Worm (Caenorhabditis elegans) whole organism, young adult: ENCODE results near the gene F26F4.12.

Experiments
- F52B5.7 ChIP-seq: sonication (generic microtip); optimal IDR thresholded peaks from 2 replicates; lab custom pipeline; 2016; ENCODE audit warnings: mild to moderate bottlenecking, missing genetic modification characterization, missing compliant biosample characterization
- F57C9.4 ChIP-seq: sonication (generic microtip); optimal IDR thresholded peaks from 2 replicates; lab custom pipeline; 2017; ENCODE audit warnings: mild to moderate bottlenecking, missing genetic modification characterization, missing compliant biosample characterization
- K11D2.4 ChIP-seq: fragments of 200-800 bp; sonication (Bioruptor generic); IDR thresholded peaks from 2 replicates; pipeline ENCODE4 v1.3.6; 2022; ENCODE audit warnings: missing genetic modification reagents, missing genetic modification characterization, missing compliant biosample characterization
- Y53F4B.3 ChIP-seq: fragments of 200-800 bp; sonication (Bioruptor generic); IDR thresholded peaks from 2 replicates; pipeline ENCODE4 v1.3.6; 2022; ENCODE audit warnings: missing genetic modification reagents, missing genetic modification characterization, missing compliant biosample characterization
- Y56A3A.18 ChIP-seq: fragments of 200-800 bp; sonication (Bioruptor generic); IDR thresholded peaks from 2 replicates; pipeline ENCODE4 v1.3.6; 2022; ENCODE audit warnings: missing genetic modification reagents, missing genetic modification characterization, missing compliant biosample characterization
- ama-1 ChIP-seq, 3 experiments: fragments of 150-350 bp in 1 of 3; sonication (generic microtip) in 2 of 3; optimal IDR thresholded peaks; 2 replicates each; lab custom pipeline; 2014 to 2018; ENCODE audit warnings: missing biosample characterization in 2 of 3, missing genetic modification characterization in 2 of 3, missing genetic modification reagents in 2 of 3
- gei-17 ChIP-seq: fragments of 200-800 bp; sonication (Bioruptor generic); optimal IDR thresholded peaks from 2 replicates; lab custom pipeline; 2018; ENCODE audit warnings: mild to moderate bottlenecking, missing genetic modification characterization, missing compliant biosample characterization
- him-1 ChIP-seq: sonication (generic microtip); optimal IDR thresholded peaks from 2 replicates; lab custom pipeline; 2016; ENCODE audit warnings: missing genotype, missing genetic modification reagents, missing genetic modification characterization, missing compliant biosample characterization
- hmg-1.2 ChIP-seq: fragments of 200-800 bp; sonication (Bioruptor generic); IDR thresholded peaks from 2 replicates; pipeline ENCODE4 v1.3.6; 2022; ENCODE audit warnings: missing genetic modification reagents, missing genetic modification characterization, missing compliant biosample characterization
- hsf-1 ChIP-seq: fragments of 200-800 bp; sonication (Bioruptor generic); IDR thresholded peaks from 2 replicates; pipeline ENCODE4 v1.3.6; 2022; ENCODE audit warnings: missing genetic modification reagents, missing genetic modification characterization, missing compliant biosample characterization
- lin-40 ChIP-seq: sonication (generic microtip); optimal IDR thresholded peaks from 2 replicates; lab custom pipeline; 2016; ENCODE audit warnings: missing genetic modification characterization, mild to moderate bottlenecking, missing compliant biosample characterization, missing genotype, missing genetic modification reagents
- mel-28 ChIP-seq: sonication (generic microtip); optimal IDR thresholded peaks from 2 replicates; lab custom pipeline; 2016; ENCODE audit warnings: borderline replicate concordance, mild to moderate bottlenecking, missing genetic modification characterization, missing compliant biosample characterization
- nhr-80 ChIP-seq: sonication (generic microtip); optimal IDR thresholded peaks from 2 replicates; lab custom pipeline; 2016; ENCODE audit warnings: missing genetic modification characterization, missing compliant biosample characterization
- snpc-1.3 ChIP-seq: sonication (generic microtip); optimal IDR thresholded peaks from 2 replicates; lab custom pipeline; 2017; ENCODE audit warnings: missing genetic modification characterization, mild to moderate bottlenecking, missing compliant biosample characterization, antibody characterized with exemption, moderate library complexity, missing genotype, missing genetic modification reagents; ENCODE audit not compliant: insufficient read depth

DNA sequence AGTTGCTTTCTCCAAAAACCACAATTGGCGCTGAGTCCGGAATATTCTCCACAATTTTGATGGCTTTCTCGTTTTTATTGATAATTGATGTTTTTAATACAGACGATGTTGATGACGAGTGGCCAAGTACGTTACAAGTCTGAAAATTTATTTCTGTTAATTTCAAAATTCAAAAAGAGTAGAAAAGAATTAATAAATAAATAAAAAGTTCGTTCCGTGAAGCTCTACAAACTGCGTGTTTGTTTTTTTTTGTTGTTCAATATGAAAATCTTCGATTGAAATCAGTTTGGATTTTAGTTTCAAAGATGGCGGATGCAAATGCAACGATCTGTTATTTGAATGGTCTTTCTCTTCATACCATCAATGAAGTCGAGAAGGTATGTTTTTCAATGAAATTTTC, 1.1 kb upstream of the F26F4.12 start, which contains the start of gene F26F4.2:
- TF ChIP-seq mel-28 (tag; lab: Kevin White, UChicago) (no peak), him-1 (no peak), snpc-1.3 (tag; lab: Kevin White, UChicago) (no peak), hsf-1 (GFP tag; lab: Robert Waterston, UW) (no peak), ama-1 (optimal IDR thresholded peaks at IDR 0.05; lab: Kevin White, UChicago) (no peak), ama-1 (GFP tag; optimal IDR thresholded peaks at IDR 0.05; lab: Kevin White, UChicago) (no peak), K11D2.4 (GFP tag; lab: Robert Waterston, UW) (no peak), lin-40 (tag; lab: Kevin White, UChicago) (no peak), hmg-1.2 (GFP tag; lab: Robert Waterston, UW) (no peak), gei-17 (no peak), Y56A3A.18 (no peak), Y53F4B.3 (no peak), F57C9.4 (tag; lab: Kevin White, UChicago) (no peak), F52B5.7 (tag; lab: Kevin White, UChicago) (no peak), nhr-80 (no peak)
